1 worm cellular context compared by ENCODE assay signal in the genomic region with DNA sequence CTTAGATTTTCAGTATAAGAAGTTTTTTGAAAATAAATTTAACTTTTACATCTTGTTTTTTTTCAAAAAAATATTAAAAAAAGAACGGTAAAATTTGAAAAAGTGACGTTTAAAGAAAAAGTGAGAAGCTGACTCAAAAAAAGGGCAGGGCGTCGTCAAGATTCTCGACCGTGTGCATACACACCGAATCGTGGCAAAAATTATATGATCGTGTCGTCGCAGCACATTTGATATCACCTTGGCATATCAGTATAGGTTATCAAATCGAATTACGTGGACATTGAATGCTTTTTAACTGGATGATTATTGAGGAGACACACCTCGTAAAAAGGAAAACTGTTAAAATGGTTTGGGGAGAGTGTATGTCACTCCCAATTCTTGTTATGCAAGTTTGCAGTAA.
TF ChIP-seq lines count a peak whose summit lies in the region.

No protein-coding gene starts in this region.

TF ChIP-seq in whole organism, L4 larva, 104 proteins besides CTCF, POLR2A, EP300 and RAD21 (continued from another document):
- TF ChIP-seq T26A8.4 (GFP tag; IDR thresholded peaks at IDR 0.05; lab: Robert Waterston, UW) (no peak), lir-3 (tag; optimal IDR thresholded peaks at IDR 0.05; lab: Kevin White, UChicago) (no peak), php-3 (GFP tag; IDR thresholded peaks at IDR 0.05; lab: Robert Waterston, UW) (peak; percentile 88), aha-1 (tag; lab: Kevin White, UChicago) (peak; percentile 58), snpc-1.2 (GFP tag; IDR thresholded peaks at IDR 0.05; lab: Robert Waterston, UW) (no peak), fkh-10 (GFP tag; optimal IDR thresholded peaks at IDR 0.05; lab: Kevin White, UChicago) (no peak), dve-1 (tag; optimal IDR thresholded peaks at IDR 0.05; lab: Kevin White, UChicago; ENCODE audit: insufficient read depth) (peak; percentile 73), ctbp-1 (GFP tag; IDR thresholded peaks at IDR 0.05; lab: Robert Waterston, UW) (no peak), pqm-1 (tag; optimal IDR thresholded peaks at IDR 0.05; lab: Kevin White, UChicago) (peak; percentile 97), hlh-11 (tag; optimal IDR thresholded peaks at IDR 0.05; lab: Kevin White, UChicago) (peak; percentile 79), pha-4 (GFP tag; IDR thresholded peaks at IDR 0.05; lab: Robert Waterston, UW) (no peak), pha-4 (tag; optimal IDR thresholded peaks at IDR 0.05; lab: Kevin White, UChicago) (no peak), nhr-77 (tag; optimal IDR thresholded peaks at IDR 0.05; lab: Kevin White, UChicago) (peak; percentile 82), attf-4 (tag; optimal IDR thresholded peaks at IDR 0.05; lab: Kevin White, UChicago) (no peak), daf-12 (tag; optimal IDR thresholded peaks at IDR 0.05; lab: Kevin White, UChicago) (no peak), hif-1 (tag; optimal IDR thresholded peaks at IDR 0.05; lab: Kevin White, UChicago) (no peak), ztf-7 (tag; optimal IDR thresholded peaks at IDR 0.05; lab: Kevin White, UChicago) (no peak), nhr-237 (tag; optimal IDR thresholded peaks at IDR 0.05; lab: Kevin White, UChicago) (no peak), ceh-44 (GFP tag; IDR thresholded peaks at IDR 0.05; lab: Robert Waterston, UW) (no peak), hmg-1.1 (GFP tag; IDR thresholded peaks at IDR 0.05; lab: Robert Waterston, UW) (no peak), T20F7.1 (GFP tag; optimal IDR thresholded peaks at IDR 0.05; lab: Kevin White, UChicago) (peak; percentile 29), spr-3 (GFP tag; optimal IDR thresholded peaks at IDR 0.05; lab: Kevin White, UChicago) (no peak), zip-2 (tag; optimal IDR thresholded peaks at IDR 0.05; lab: Kevin White, UChicago) (no peak), lsy-2 (tag; optimal IDR thresholded peaks at IDR 0.05; lab: Kevin White, UChicago) (no peak), nhr-28 (tag; optimal IDR thresholded peaks at IDR 0.05; lab: Kevin White, UChicago) (peak; percentile 91), ceh-20 (GFP tag; IDR thresholded peaks at IDR 0.05; lab: Robert Waterston, UW) (no peak), egl-43 (GFP tag; IDR thresholded peaks at IDR 0.05; lab: Robert Waterston, UW) (no peak), unc-62 (GFP tag; optimal IDR thresholded peaks at IDR 0.05 in 1 of 2; lab: Kevin White, UChicago) (no peak), unc-62 (tag; optimal IDR thresholded peaks at IDR 0.05; lab: Kevin White, UChicago) (no peak), F49E8.2 (tag; optimal IDR thresholded peaks at IDR 0.05; lab: Kevin White, UChicago; ENCODE audit: borderline replicate concordance) (no peak), sdz-12 (GFP tag; optimal IDR thresholded peaks at IDR 0.05; lab: Kevin White, UChicago) (no peak), nhr-102 (tag; optimal IDR thresholded peaks at IDR 0.05; lab: Kevin White, UChicago) (peak; percentile 24), vab-7 (GFP tag; IDR thresholded peaks at IDR 0.05; lab: Robert Waterston, UW) (no peak), rbr-2 (tag; optimal IDR thresholded peaks at IDR 0.05; lab: Kevin White, UChicago) (no peak), tag-97 (GFP tag; IDR thresholded peaks at IDR 0.05; lab: Robert Waterston, UW) (no peak), skn-1 (tag; optimal IDR thresholded peaks at IDR 0.05; lab: Kevin White, UChicago) (no peak), nhr-42 (GFP tag; IDR thresholded peaks at IDR 0.05; lab: Robert Waterston, UW) (no peak), jun-1 (tag; optimal IDR thresholded peaks at IDR 0.05; lab: Kevin White, UChicago) (no peak), dpl-1 (GFP tag; optimal IDR thresholded peaks at IDR 0.05; lab: Kevin White, UChicago) (no peak), egl-27 (tag; optimal IDR thresholded peaks at IDR 0.05; lab: Kevin White, UChicago) (no peak), hlh-30 (tag; optimal IDR thresholded peaks at IDR 0.05; lab: Kevin White, UChicago; ENCODE audit: insufficient read depth) (peak; percentile 5), mep-1 (tag; optimal IDR thresholded peaks at IDR 0.05; lab: Kevin White, UChicago) (peak; percentile 21)
